Worm (Caenorhabditis elegans): ENCODE measurements around the gene T23F6.3.

DNA sequence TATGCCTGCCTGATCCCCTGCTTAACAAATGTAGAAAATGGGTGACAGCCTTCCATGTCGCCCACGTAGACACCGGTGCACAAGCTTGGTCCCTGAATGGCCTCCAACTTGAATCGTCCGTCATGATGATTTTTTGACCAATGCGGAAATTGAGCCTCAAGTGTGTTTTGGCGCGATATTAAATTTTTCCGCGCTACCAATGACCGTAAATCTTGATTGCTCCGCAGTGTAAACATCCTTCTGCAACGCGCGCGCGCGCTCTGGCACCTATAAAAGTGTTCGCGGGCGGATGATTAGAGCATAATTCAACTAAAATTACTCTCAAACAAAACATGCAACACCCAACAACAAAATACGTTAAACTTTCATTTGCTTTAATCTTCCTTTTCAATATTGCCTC is 4.9 kb downstream of the T23F6.3 start, which contains the start of gene idpp-7:
- TF ChIP-seq zag-1 (tag; optimal IDR thresholded peaks at IDR 0.05) (no peak), hmg-11 (tag; optimal IDR thresholded peaks at IDR 0.05) (no peak), nhr-237 (tag; optimal IDR thresholded peaks at IDR 0.05) (no peak), unc-62 (GFP tag; optimal IDR thresholded peaks at IDR 0.05) (no peak), nhr-77 (tag; optimal IDR thresholded peaks at IDR 0.05) (no peak), pqm-1 (tag; optimal IDR thresholded peaks at IDR 0.05) (no peak)

Data from whole organism, L3 larva.